Worm (Caenorhabditis elegans): ENCODE results near the gene K12H4.2.

Gene K12H4.2

DNA sequence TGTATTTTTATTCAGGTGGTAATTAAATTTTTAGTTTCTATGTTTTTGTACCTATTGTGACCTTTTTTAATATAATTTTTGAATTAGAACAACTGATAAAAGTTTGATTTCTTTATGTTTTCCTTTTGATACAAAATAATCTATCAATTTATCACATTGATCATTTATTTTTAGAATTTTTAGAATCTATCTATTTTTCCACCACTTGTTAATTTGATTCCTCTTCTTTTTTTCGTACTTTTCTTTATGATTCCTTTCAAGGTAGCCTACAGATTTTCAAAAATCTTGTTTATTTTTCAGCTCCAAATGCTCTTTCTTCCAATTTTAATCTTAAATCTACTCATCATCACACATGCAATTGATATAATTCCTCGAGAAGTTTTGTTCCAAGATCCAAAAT, 9.6 kb upstream of the K12H4.2 start, which contains the start of gene dpf-6:
Gene dpf-6, plus strand, starts transcription at position 301 of the 400 bp plus-strand sequence.
- TF ChIP-seq nhr-28 (tag; optimal IDR thresholded peaks at IDR 0.05), result no peak
- no peak for TF ChIP-seq daf-19 (GFP tag; conservative IDR thresholded peaks at IDR 0.05)
- TF ChIP-seq aha-1 (tag), result no peak
- TF ChIP-seq Y75B8A.6 (GFP tag; IDR thresholded peaks at IDR 0.05), result no peak
- TF ChIP-seq nhr-10 (tag; optimal IDR thresholded peaks at IDR 0.05), result no peak
- no peak for TF ChIP-seq ZK337.2 (GFP tag; IDR thresholded peaks at IDR 0.05)
- TF ChIP-seq nhr-111 (GFP tag; optimal IDR thresholded peaks at IDR 0.05), result no peak
- no peak for TF ChIP-seq fkh-10 (GFP tag; optimal IDR thresholded peaks at IDR 0.05)
- TF ChIP-seq daf-16 (GFP tag; optimal IDR thresholded peaks at IDR 0.05), result no peak
- no peak for TF ChIP-seq daf-16 (tag; optimal IDR thresholded peaks at IDR 0.05)
- no peak for TF ChIP-seq zfp-2 (tag; optimal IDR thresholded peaks at IDR 0.05)
- no peak for TF ChIP-seq tra-1 (GFP tag; IDR thresholded peaks at IDR 0.05)

DNA sequence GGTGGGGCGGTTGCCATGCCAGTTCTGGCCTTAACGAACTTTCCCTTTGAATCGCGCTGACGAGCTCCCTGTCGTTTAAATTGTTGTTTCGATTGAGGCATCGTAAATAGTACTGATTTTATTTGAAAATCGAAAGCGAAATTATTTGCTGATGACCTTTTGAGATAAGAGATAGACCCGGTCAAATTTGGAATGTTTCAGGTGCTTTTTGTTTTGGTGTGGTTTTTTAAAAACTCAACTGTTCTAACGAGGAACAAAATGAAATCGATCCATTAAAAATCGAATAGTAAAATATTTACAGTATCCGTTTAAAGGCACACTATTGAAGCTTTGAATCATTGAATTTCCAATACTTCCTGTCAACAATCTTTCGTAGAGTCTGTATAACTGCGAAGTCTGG, 4.7 kb upstream of the K12H4.2 start, which contains the start of gene K12H4.6:
Gene K12H4.6, minus strand, starts transcription at position 101 of the 400 bp plus-strand sequence.
- no peak for TF ChIP-seq nhr-6 (tag; optimal IDR thresholded peaks at IDR 0.05)
- no peak for TF ChIP-seq tag-97 (GFP tag; IDR thresholded peaks at IDR 0.05)
- TF ChIP-seq madf-5 (GFP tag; IDR thresholded peaks at IDR 0.05), result no peak

DNA sequence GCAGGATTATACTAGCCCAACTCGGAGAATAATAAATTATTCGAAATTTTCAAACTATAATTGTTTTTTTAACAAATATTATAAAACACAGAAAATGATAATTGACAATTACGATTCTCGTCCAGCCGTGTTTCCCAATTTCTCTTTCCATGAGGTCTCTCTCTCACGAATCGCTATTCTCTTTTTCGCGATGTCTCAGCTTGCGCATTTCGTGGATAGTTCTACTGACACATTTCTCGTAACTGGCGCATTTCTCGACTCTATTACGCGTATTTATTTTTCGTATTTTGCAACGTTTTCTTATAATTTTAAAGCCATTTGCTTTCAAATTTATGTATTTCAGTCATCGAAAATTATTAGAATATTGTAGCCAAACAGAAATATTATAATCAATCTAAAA, 3.7 kb upstream of the K12H4.2 start:
- TF ChIP-seq hlh-30 (tag; optimal IDR thresholded peaks at IDR 0.05; ENCODE audit: insufficient read depth), result peak; percentile 93
- peak; percentile 85 for TF ChIP-seq lir-3 (tag; optimal IDR thresholded peaks at IDR 0.05)
- TF ChIP-seq daf-19 (GFP tag; conservative IDR thresholded peaks at IDR 0.05), result peak; percentile 88
- TF ChIP-seq ZK337.2 (GFP tag; IDR thresholded peaks at IDR 0.05), result peak; percentile 98
- TF ChIP-seq Y75B8A.6 (GFP tag; IDR thresholded peaks at IDR 0.05), result peak; percentile 98
- peak; percentile 86 for TF ChIP-seq aly-2 (tag; optimal IDR thresholded peaks at IDR 0.05)
- TF ChIP-seq lin-38 (GFP tag; IDR thresholded peaks at IDR 0.05), result peak; percentile 96
- peak; percentile 57 for TF ChIP-seq nhr-76 (tag; optimal IDR thresholded peaks at IDR 0.05)
- TF ChIP-seq dmd-9 (GFP tag; IDR thresholded peaks at IDR 0.05), result peak; percentile 99
- TF ChIP-seq ceh-62 (tag; optimal IDR thresholded peaks at IDR 0.05), result peak; percentile 42
- TF ChIP-seq duxl-1 (tag; optimal IDR thresholded peaks at IDR 0.05; ENCODE audit: poor library complexity), result peak; percentile 95
- peak; percentile 99 for TF ChIP-seq fkh-10 (GFP tag; optimal IDR thresholded peaks at IDR 0.05)
- TF ChIP-seq spr-1 (tag; optimal IDR thresholded peaks at IDR 0.05), result peak; percentile 94
- peak; percentile 76; the same call in 1 of the 2 replicates for TF ChIP-seq lin-1 (GFP tag; IDR thresholded peaks at IDR 0.05)
- TF ChIP-seq mdl-1 (tag; optimal IDR thresholded peaks at IDR 0.05), result peak; percentile 3 to 93
- peak; percentile 28 for TF ChIP-seq ceh-82 (tag; optimal IDR thresholded peaks at IDR 0.05)
- TF ChIP-seq dmd-6 (GFP tag; IDR thresholded peaks at IDR 0.05), result peak; percentile 97
- peak; percentile 92 for TF ChIP-seq dpl-1 (GFP tag; optimal IDR thresholded peaks at IDR 0.05)
- no peak for TF ChIP-seq ztf-11 (tag; optimal IDR thresholded peaks at IDR 0.05)
- peak; percentile 84 for TF ChIP-seq nhr-41 (GFP tag; IDR thresholded peaks at IDR 0.05)
- 0 out of 2 replicates have a peak, but pooled peaks have one; percentile 21 for TF ChIP-seq saeg-2 (GFP tag; IDR thresholded peaks at IDR 0.05)
- peak; percentile 96 for TF ChIP-seq nhr-25 (tag; optimal IDR thresholded peaks at IDR 0.05; ENCODE audit: borderline replicate concordance, insufficient read depth)
- peak; percentile 88 for TF ChIP-seq snpc-1.2 (GFP tag; IDR thresholded peaks at IDR 0.05)
- TF ChIP-seq F37D6.2 (tag; optimal IDR thresholded peaks at IDR 0.05), result peak; percentile 94
- TF ChIP-seq ztf-7 (tag; optimal IDR thresholded peaks at IDR 0.05), result peak; percentile 82
- peak; percentile 83 for TF ChIP-seq dmd-8 (GFP tag; IDR thresholded peaks at IDR 0.05)
- peak; percentile 99 for TF ChIP-seq sdz-12 (GFP tag; optimal IDR thresholded peaks at IDR 0.05)
- peak; percentile 88 for TF ChIP-seq ces-1 (GFP tag; optimal IDR thresholded peaks at IDR 0.05)
- peak; percentile 62 to 80 for TF ChIP-seq daf-16 (GFP tag; optimal IDR thresholded peaks at IDR 0.05)
- peak; percentile 90 for TF ChIP-seq daf-16 (tag; optimal IDR thresholded peaks at IDR 0.05)
- TF ChIP-seq F44E2.7 (GFP tag; IDR thresholded peaks at IDR 0.05), result peak; percentile 76; the same call in 1 of the 2 replicates
- TF ChIP-seq ceh-44 (GFP tag; IDR thresholded peaks at IDR 0.05), result peak; percentile 100
- peak; percentile 89 for TF ChIP-seq mxl-2 (GFP tag; conservative IDR thresholded peaks at IDR 0.05)
- peak; percentile 78 for TF ChIP-seq nhr-48 (tag; optimal IDR thresholded peaks at IDR 0.05)
- no peak for TF ChIP-seq F10B5.3 (tag; optimal IDR thresholded peaks at IDR 0.05)
- TF ChIP-seq nhr-11 (tag; optimal IDR thresholded peaks at IDR 0.05), result peak; percentile 99
- TF ChIP-seq nhr-102 (tag; optimal IDR thresholded peaks at IDR 0.05), result peak; percentile 90
- TF ChIP-seq nhr-237 (tag; optimal IDR thresholded peaks at IDR 0.05), result peak; percentile 63
- TF ChIP-seq nhr-10 (tag; optimal IDR thresholded peaks at IDR 0.05), result peak; percentile 92

Data from whole organism, L4 larva.